Fruit fly (Drosophila melanogaster): Measurements from ENCODE around the gene TotZ.

TotZ gene

DNA sequence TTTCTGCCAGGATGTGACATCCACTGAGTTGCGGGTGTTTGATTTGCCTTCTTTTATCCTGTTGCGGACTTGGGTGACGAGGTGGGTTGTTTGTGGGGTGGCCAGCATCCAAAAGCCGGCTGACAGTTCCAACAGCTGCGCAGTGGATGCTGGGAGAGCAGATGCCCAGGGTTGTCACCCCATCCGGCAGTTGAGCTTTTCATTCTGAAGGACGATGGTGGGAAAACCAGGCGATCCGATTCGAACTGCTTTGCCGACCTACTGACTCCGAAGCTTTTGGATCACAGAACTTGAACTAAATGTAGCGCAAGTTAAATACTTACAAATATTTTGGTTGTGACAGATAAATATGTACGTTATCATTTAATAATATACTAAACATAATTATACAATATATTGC, 11.3 kb upstream of the TotZ start, which contains the start of gene KaiR1D:
KaiR1D (minus strand) TSS at position 28 of the 400 bp plus-strand sequence.
- TF ChIP-seq achi (GFP tag; optimal IDR thresholded peaks at IDR 0.05) (peak; percentile 38), Gug (GFP tag; IDR thresholded peaks at IDR 0.05) (no peak), CG10669 (GFP tag; optimal IDR thresholded peaks at IDR 0.05) (no peak), Hr39 (GFP tag; optimal IDR thresholded peaks at IDR 0.05) (no peak), CG6276 (GFP tag; optimal IDR thresholded peaks at IDR 0.05) (no peak), CG7368 (GFP tag; optimal IDR thresholded peaks at IDR 0.05) (peak; percentile 27), CG10631 (GFP tag; optimal IDR thresholded peaks at IDR 0.05) (no peak), acj6 (GFP tag; optimal IDR thresholded peaks at IDR 0.05) (no peak), CG1621 (tag; optimal IDR thresholded peaks at IDR 0.05) (no peak)

DNA sequence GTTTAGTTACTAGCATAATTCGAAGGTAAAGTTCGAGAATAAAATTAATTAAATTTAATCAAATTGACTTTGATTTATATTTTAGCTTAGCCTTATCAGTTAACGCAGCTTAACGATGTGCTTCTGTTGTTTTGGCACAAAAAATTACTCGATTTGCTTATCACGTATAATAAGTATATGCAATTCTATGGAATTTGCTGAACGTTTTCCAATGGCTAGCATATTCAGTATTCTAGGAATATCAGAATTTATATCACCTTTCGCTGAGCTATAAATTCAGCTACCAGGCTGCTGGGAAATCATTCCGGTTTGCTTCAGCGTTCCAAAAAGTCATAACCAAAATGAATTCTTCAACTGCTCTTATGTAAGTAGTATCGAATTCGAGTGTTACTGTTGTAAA, 6.8 kb upstream of the TotZ start, which contains the start of gene TotA:
TotA (plus strand) TSS at position 301 of the 400 bp plus-strand sequence.
- TF ChIP-seq Hr38 (GFP tag; optimal IDR thresholded peaks at IDR 0.05): no peak
- no peak for TF ChIP-seq topi (GFP tag; optimal IDR thresholded peaks at IDR 0.05)
- no peak for TF ChIP-seq CG1621 (tag; optimal IDR thresholded peaks at IDR 0.05)

DNA sequence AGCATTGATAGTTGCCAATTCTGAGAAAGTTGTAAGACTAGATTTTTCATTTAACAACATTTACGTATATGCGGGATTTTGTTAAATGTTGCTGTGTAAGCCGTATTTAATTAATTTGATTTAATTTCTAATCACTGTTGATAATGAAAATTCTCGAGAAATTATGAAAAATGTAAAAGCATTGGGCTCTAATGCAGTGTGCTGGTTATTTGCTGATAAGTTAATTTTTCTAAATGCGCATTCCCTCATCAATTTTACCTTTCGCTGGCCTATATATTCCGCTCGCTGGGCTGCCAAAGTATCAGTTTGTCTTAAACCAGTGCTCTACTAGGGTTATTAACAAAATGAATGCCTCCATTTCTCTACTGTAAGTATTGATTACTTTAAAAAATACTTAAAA, 4.8 kb upstream of the TotZ start, which contains the start of gene TotC:
TotC (plus strand) TSS at position 301 of the 400 bp plus-strand sequence.
- no peak for TF ChIP-seq Hr4 (GFP tag; optimal IDR thresholded peaks at IDR 0.05)
- TF ChIP-seq fkh (GFP tag; optimal IDR thresholded peaks at IDR 0.05): no peak
- TF ChIP-seq net (GFP tag; optimal IDR thresholded peaks at IDR 0.05): no peak
- TF ChIP-seq Ets21C (GFP tag; optimal IDR thresholded peaks at IDR 0.05): no peak
- TF ChIP-seq CG16779 (tag; optimal IDR thresholded peaks at IDR 0.05): no peak
- TF ChIP-seq CG11294 (GFP tag; IDR thresholded peaks at IDR 0.05): no peak
- no peak for TF ChIP-seq CG7368 (GFP tag; optimal IDR thresholded peaks at IDR 0.05)
- TF ChIP-seq fd59A (GFP tag; optimal IDR thresholded peaks at IDR 0.05): no peak
- no peak for TF ChIP-seq cyc (GFP tag; optimal IDR thresholded peaks at IDR 0.05)

DNA sequence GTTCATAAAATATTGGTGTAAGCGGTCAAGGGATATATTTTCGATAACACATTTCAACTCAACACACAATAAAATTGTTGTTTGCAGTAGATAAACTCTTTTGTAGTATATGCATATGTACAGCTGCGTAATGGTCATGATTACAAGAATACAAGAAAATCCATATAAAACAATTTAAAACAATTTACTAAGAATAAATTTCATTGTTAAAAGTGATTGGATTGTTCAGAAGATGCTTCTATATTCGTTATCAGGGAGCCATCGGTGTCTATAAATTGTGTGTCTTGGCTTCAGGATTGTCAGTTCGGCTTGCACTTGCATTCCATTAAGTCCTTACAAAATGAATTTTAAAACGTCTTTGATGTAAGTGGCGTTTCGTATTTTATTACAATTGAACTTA, 3.9 kb upstream of the TotZ start, which contains the start of gene TotB:
TotB (plus strand) TSS at position 301 of the 400 bp plus-strand sequence.
- TF ChIP-seq Sox14 (GFP tag; optimal IDR thresholded peaks at IDR 0.05) (no peak), CG3919 (GFP tag; optimal IDR thresholded peaks at IDR 0.05) (no peak), CG6163 (GFP tag; IDR thresholded peaks at IDR 0.05) (no peak), svp (GFP tag) (peak; percentile 53)

DNA sequence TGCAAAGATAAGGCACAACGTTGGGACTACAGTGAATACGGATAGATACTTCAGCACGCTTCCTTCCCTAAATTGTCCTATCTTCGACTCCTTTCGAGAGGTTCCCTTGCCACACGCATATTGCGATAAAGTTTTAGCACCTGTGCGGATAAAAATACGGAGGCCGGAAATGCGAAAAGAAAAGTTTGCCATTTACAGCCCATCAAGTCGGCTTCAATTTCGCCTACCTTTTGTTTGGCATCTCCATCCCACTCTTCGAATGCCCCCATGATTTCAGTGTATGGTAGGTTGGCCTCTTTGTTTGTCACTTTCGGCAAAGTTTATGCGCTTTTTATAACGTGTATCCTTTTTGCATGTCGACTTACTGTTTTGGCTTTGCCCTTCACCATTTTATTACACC, 856 bp upstream of the TotZ start:
- TF ChIP-seq Gug (GFP tag; IDR thresholded peaks at IDR 0.05) (no peak), Smox (GFP tag; optimal IDR thresholded peaks at IDR 0.05) (no peak)

DNA sequence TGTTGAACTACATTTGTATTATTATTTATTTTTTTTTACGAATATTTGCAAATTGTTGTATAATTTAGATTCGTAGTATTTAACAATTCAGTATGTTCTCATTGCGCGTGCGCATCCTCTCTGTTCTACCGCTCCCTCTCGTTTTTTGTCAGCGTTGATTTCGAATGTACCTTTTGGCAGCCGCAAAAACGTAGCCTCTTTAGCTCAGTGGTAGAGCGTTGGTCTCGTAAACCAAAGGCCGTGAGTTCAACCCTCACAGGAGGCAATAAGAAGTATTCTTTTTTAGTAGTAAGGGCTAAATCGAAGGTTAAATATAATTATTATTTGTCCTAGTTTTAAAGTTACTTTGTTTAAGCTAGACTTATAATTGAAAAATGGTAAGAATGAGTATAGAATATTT, 13.0 kb downstream of the TotZ start:
- no peak for TF ChIP-seq CG6792 (GFP tag; optimal IDR thresholded peaks at IDR 0.05)
- peak; percentile 49 for TF ChIP-seq Eip78C (GFP tag)

DNA sequence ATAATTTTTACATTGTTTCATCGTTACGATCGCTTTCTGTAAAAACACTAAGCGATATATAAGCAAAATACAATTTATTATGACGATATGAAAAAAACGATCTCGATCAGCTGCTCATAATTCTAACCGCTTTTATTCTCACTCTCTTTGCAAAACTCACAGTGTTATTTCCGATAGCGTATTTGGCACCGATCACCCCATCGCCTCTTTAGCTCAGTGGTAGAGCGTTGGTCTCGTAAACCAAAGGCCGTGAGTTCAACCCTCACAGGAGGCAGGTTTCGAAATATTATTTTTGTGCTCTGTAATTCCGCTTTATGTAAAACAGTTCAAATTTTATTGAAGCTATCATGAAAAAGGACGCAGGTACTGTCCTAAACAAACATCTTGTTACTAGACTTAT, 13.4 kb downstream of the TotZ start:
- peak; percentile 73 for TF ChIP-seq svp (GFP tag)
- no peak for TF ChIP-seq eg (GFP tag; IDR thresholded peaks at IDR 0.05)
- no peak for TF ChIP-seq Eip75B (GFP tag; optimal IDR thresholded peaks at IDR 0.05)

DNA sequence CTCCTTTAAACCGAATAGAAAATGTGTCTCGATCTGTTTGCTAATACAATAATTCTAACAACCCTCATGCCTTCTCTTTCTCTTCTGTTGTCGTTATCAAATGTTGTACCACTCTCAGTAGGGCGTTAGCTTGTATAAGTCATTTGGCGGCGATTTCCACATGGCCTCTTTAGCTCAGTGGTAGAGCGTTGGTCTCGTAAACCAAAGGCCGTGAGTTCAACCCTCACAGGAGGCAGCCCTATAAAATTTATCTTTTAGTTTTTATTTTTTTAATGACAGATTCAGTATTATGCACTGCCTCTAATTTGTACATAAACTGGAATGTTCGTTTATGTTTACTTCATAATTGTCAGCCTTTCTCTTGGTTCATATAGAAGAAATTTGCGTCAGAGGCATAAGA, 14.0 kb downstream of the TotZ start:
- TF ChIP-seq lz (GFP tag; optimal IDR thresholded peaks at IDR 0.05) (no peak), fkh (GFP tag; optimal IDR thresholded peaks at IDR 0.05) (peak; percentile 8)

All from whole organism, prepupa.